Worm (Caenorhabditis elegans): Measurements from ENCODE around the gene attf-5.

attf-5 gene

DNA sequence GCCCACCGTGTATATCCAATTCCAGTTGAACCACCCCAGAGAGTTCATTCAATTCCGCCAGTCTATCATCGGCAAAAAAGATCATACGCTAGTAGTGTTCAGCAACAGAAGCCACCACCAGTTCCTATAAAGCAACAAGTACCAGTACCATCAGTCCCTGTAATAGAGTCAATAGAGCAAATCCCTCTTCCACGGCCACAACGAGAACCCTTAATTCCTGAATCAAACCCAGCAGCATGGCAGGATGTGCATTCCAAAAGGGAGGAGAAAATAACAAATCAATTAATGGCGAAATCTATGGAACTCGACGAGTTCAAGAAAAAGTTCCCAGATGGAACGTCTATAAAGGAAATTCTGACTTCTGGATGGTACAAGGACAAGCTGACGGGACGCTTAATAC, 1.7 kb downstream of the attf-5 start:
- TF ChIP-seq egl-27 (tag; optimal IDR thresholded peaks at IDR 0.05) (no peak), nhr-84 (tag; optimal IDR thresholded peaks at IDR 0.05) (no peak), zip-4 (GFP tag; optimal IDR thresholded peaks at IDR 0.05) (no peak), lin-39 (tag; optimal IDR thresholded peaks at IDR 0.05) (no peak), fkh-8 (tag; optimal IDR thresholded peaks at IDR 0.05) (no peak), mdl-1 (tag; optimal IDR thresholded peaks at IDR 0.05) (no peak), nhr-237 (tag; optimal IDR thresholded peaks at IDR 0.05) (no peak), nhr-90 (tag; optimal IDR thresholded peaks at IDR 0.05; ENCODE audit: poor library complexity) (no peak), hlh-4 (tag; optimal IDR thresholded peaks at IDR 0.05) (no peak), tlp-1 (tag; optimal IDR thresholded peaks at IDR 0.05) (no peak), lsy-2 (tag; optimal IDR thresholded peaks at IDR 0.05) (no peak)

DNA sequence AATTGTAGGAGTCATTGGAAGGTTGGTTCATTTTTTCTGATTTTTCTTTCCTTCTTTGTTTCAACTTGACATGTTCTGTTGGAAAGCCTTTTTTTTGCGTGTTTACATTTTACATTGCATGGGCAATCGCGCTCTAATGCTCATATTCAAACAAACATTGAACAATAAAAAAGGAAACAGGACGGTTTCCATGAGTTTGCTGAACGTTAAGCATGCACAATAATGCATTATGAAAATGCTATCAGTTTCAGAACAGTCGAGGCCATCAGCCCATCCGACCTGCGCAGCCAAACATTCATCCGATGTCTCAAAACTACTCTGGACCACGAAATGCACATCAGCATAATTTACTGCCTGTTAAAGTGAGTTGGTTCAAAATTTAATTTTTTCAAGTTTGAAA, 2.4 kb downstream of the attf-5 start:
- TF ChIP-seq unc-98 (GFP tag; IDR thresholded peaks at IDR 0.05) = no peak
- no peak for TF ChIP-seq elt-2 (tag; optimal IDR thresholded peaks at IDR 0.05)
- no peak for TF ChIP-seq swsn-7 (tag; optimal IDR thresholded peaks at IDR 0.05)
- TF ChIP-seq efl-3 (GFP tag; optimal IDR thresholded peaks at IDR 0.05) = no peak
- no peak for TF ChIP-seq unc-86 (tag; optimal IDR thresholded peaks at IDR 0.05)
- TF ChIP-seq ceh-8 (GFP tag; optimal IDR thresholded peaks at IDR 0.05) = no peak
- no peak for TF ChIP-seq irx-1 (tag; optimal IDR thresholded peaks at IDR 0.05)
- no peak for TF ChIP-seq lsy-2 (tag; optimal IDR thresholded peaks at IDR 0.05)
- TF ChIP-seq ces-1 (GFP tag; optimal IDR thresholded peaks at IDR 0.05) = no peak
- TF ChIP-seq elt-3 (tag; optimal IDR thresholded peaks at IDR 0.05) = no peak
- no peak for TF ChIP-seq fos-1 (tag; optimal IDR thresholded peaks at IDR 0.05)
- no peak for TF ChIP-seq rnt-1 (tag; optimal IDR thresholded peaks at IDR 0.05)
- no peak for TF ChIP-seq tlp-1 (tag; optimal IDR thresholded peaks at IDR 0.05)
- no peak for TF ChIP-seq ets-5 (GFP tag; IDR thresholded peaks at IDR 0.05)
- TF ChIP-seq fkh-10 (GFP tag; optimal IDR thresholded peaks at IDR 0.05) = no peak
- TF ChIP-seq fkh-8 (tag; optimal IDR thresholded peaks at IDR 0.05) = no peak
- no peak for TF ChIP-seq hlh-4 (tag; optimal IDR thresholded peaks at IDR 0.05)
- no peak for TF ChIP-seq ama-1 (optimal IDR thresholded peaks at IDR 0.05)
- no peak for TF ChIP-seq lin-35 (GFP tag; optimal IDR thresholded peaks at IDR 0.05)
- no peak for TF ChIP-seq vab-15 (tag; optimal IDR thresholded peaks at IDR 0.05)

DNA sequence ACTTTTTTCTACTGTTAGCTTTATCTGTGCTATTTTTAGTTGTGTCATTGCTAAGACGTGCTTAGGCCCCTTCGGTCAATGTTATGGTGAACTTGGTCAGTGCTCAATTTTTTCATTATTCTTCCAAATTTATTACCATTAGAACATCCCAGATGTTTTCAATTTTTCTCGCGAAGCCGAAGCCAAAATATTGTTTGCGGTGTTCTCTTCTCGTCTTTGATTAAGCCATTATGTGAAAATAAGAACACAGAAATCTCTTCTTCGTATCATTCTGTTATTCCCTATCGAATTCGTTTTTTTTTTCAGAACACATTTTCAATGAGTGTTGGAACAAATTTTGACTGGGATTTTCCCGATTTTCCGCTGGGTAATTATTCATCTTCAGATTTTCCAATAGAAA, 14.3 kb downstream of the attf-5 start, which contains the start of gene gtr-1:
gtr-1 (plus strand) TSS at position 301 of the 400 bp plus-strand sequence.
- TF ChIP-seq lin-35 (GFP tag; optimal IDR thresholded peaks at IDR 0.05) (no peak), isw-1 (GFP tag; IDR thresholded peaks at IDR 0.05) (no peak), snpc-4 (tag; optimal IDR thresholded peaks at IDR 0.05) (no peak), nhr-237 (tag; optimal IDR thresholded peaks at IDR 0.05) (no peak), nhr-85 (tag) (peak; percentile 12)

DNA sequence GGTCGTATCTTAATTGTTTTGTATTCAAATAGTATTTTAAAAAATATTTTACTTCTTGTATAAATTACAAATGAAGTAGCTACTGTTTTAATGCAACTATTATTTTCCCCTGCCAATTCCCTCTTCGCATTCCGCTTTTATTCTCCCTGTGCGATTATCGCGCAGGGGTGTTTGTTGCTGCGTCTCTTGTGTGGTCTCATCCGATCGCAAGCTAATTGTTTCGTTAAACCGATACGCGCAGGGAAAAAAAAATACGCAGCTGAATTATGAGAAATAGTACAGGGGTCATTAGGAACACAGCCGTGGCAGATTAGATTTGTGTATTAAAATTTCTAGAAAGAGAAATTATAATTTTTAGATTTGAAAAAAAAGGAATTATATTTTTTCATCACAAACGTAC, 18.4 kb downstream of the attf-5 start:
- TF ChIP-seq F16B12.6 (tag; optimal IDR thresholded peaks at IDR 0.05) (peak; percentile 61), pqm-1 (tag; optimal IDR thresholded peaks at IDR 0.05) (peak; percentile 63), lin-13 (GFP tag; optimal IDR thresholded peaks at IDR 0.05) (peak; percentile 93), ceh-8 (GFP tag; optimal IDR thresholded peaks at IDR 0.05) (peak; percentile 99), C04F5.9 (tag; optimal IDR thresholded peaks at IDR 0.05) (peak; percentile 93), skn-1 (tag; optimal IDR thresholded peaks at IDR 0.05) (peak; percentile 100), blmp-1 (tag; optimal IDR thresholded peaks at IDR 0.05) (peak; percentile 59), hpl-2 (GFP tag; optimal IDR thresholded peaks at IDR 0.05) (peak; percentile 97), snpc-4 (tag; optimal IDR thresholded peaks at IDR 0.05) (peak; percentile 94), C34B4.2 (tag; optimal IDR thresholded peaks at IDR 0.05) (no peak), ceh-88 (GFP tag; IDR thresholded peaks at IDR 0.05) (peak; percentile 96), nhr-85 (tag) (peak; percentile 97), xbp-1 (tag; optimal IDR thresholded peaks at IDR 0.05) (peak; percentile 95), tbx-2 (tag; optimal IDR thresholded peaks at IDR 0.05) (peak; percentile 99), fkh-10 (GFP tag; optimal IDR thresholded peaks at IDR 0.05) (peak; percentile 99), dsc-1 (tag; optimal IDR thresholded peaks at IDR 0.05) (peak; percentile 100), nhr-84 (tag; optimal IDR thresholded peaks at IDR 0.05) (peak; percentile 94), lin-15B (tag; optimal IDR thresholded peaks at IDR 0.05) (peak; percentile 56), ceh-90 (tag; optimal IDR thresholded peaks at IDR 0.05) (no peak), egl-27 (tag; optimal IDR thresholded peaks at IDR 0.05) (peak; percentile 90 to 92), ama-1 (optimal IDR thresholded peaks at IDR 0.05) (no peak), jun-1 (tag; optimal IDR thresholded peaks at IDR 0.05) (peak; percentile 99), vab-15 (tag; optimal IDR thresholded peaks at IDR 0.05) (peak; percentile 82), nhr-12 (tag; optimal IDR thresholded peaks at IDR 0.05) (peak; percentile 76), fkh-4 (tag; optimal IDR thresholded peaks at IDR 0.05; ENCODE audit: borderline replicate concordance) (peak; percentile 89), nhr-77 (tag; optimal IDR thresholded peaks at IDR 0.05) (peak; percentile 99)

All from whole organism, L1 larva.